Worm (Caenorhabditis elegans) whole organism, L4/young adult: ENCODE results near the gene K10D6.3.

Experiments used
- W03F9.2 ChIP-seq: fragments of 150-350 bp; optimal IDR thresholded peaks from 2 replicates; lab custom pipeline; 2014; ENCODE audit warnings: missing biosample characterization, missing genetic modification characterization
- dao-5 ChIP-seq: sonication (generic microtip); optimal IDR thresholded peaks from 2 replicates; lab custom pipeline; 2016; ENCODE audit warnings: missing genotype, missing genetic modification characterization, moderate library complexity, missing compliant biosample characterization
- him-1 ChIP-seq: sonication (generic microtip); optimal IDR thresholded peaks from 2 replicates; lab custom pipeline; 2016; ENCODE audit warnings: missing genotype, missing genetic modification reagents, missing genetic modification characterization, missing compliant biosample characterization

The K10D6.3 gene

ce11 chrV:11200316-11200715 lies at the start of gene K10D6.3:
Gene K10D6.3 (plus strand): TSS chrV:11200616.
- TF ChIP-seq W03F9.2 (tag; lab: Kevin White, UChicago) (no peak), dao-5 (tag; lab: Kevin White, UChicago) (no peak), him-1 (tag; lab: Kevin White, UChicago) (no peak)

- TF ChIP-seq dao-5 (tag; lab: Kevin White, UChicago) (no peak), him-1 (tag; lab: Kevin White, UChicago) (no peak), W03F9.2 (tag; lab: Kevin White, UChicago) (no peak)
Observed at ce11 chrV:11152333-11152732, 48.1 kb upstream of the K10D6.3 start, which contains the start of gene srg-39. Gene srg-39 (minus strand): TSS chrV:11152433.

- TF ChIP-seq W03F9.2 (tag; lab: Kevin White, UChicago) (no peak), him-1 (tag; lab: Kevin White, UChicago) (no peak), dao-5 (tag; lab: Kevin White, UChicago) (no peak)
Observed at ce11 chrV:11155553-11155952, 44.9 kb upstream of the K10D6.3 start, which contains the start of gene srg-38. Gene srg-38 (minus strand): TSS chrV:11155653.

DNA sequence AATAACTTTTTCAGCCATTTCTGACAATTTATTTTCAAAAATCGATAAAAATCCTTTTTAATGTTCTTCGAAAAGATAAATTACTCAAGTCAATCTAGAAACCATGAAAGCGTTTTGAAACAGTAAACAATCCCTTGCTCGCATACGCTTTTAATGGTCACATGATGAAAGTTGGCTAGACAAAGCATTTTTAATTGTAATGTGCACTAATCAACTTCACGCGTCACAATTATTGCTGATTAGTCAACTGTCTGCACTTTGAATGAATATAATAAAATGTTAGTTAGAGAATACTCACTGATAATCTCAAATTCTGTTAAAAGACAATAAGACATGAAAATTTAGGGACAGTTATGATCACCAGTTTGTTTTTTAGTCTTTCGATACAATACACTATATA lies 43.8 kb upstream of the K10D6.3 start:
- TF ChIP-seq W03F9.2 (tag; lab: Kevin White, UChicago) (no peak), dao-5 (tag; lab: Kevin White, UChicago) (no peak), him-1 (tag; lab: Kevin White, UChicago) (no peak)

ce11 chrV:11157947-11158346 lies 42.5 kb upstream of the K10D6.3 start, which contains the start of gene srg-42:
Gene srg-42 (minus strand): TSS chrV:11158047.
- TF ChIP-seq him-1 (tag; lab: Kevin White, UChicago) (no peak), W03F9.2 (tag; lab: Kevin White, UChicago) (no peak), dao-5 (tag; lab: Kevin White, UChicago) (no peak)

DNA sequence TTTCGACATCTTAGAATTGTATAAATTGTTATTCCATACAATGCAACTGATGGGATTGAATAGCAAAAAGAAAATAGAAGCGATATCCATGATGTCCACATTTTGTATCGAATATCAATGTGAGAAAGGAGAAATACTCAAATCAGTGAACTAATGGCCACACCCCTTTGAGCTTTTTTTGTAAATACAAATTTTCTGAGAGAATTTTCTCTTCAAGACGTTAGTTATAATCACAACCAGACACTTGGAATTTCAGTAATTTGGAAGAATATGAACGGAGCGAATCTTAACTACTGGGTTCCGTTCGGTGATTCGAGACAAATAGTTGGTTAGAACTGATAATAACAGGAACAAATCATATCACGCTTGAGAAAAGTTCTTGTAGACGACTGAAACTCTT lies 38.6 kb upstream of the K10D6.3 start, which contains the start of gene srg-41:
Gene srg-41 (minus strand): TSS at position 101 of the 400 bp plus-strand sequence.
- TF ChIP-seq dao-5 (tag; lab: Kevin White, UChicago) (no peak), W03F9.2 (tag; lab: Kevin White, UChicago) (no peak), him-1 (tag; lab: Kevin White, UChicago) (no peak)

- TF ChIP-seq W03F9.2 (tag; lab: Kevin White, UChicago) (no peak), dao-5 (tag; lab: Kevin White, UChicago) (no peak), him-1 (tag; lab: Kevin White, UChicago) (no peak)
Observed at ce11 chrV:11164475-11164874, 35.9 kb upstream of the K10D6.3 start, which contains the start of gene srg-40. Gene srg-40 (minus strand): TSS chrV:11164575.

- TF ChIP-seq W03F9.2 (tag; lab: Kevin White, UChicago) (no peak), dao-5 (tag; lab: Kevin White, UChicago) (no peak), him-1 (tag; lab: Kevin White, UChicago) (no peak)
Observed at ce11 chrV:11167745-11168144, 32.7 kb upstream of the K10D6.3 start.

- no peak for TF ChIP-seq W03F9.2 (tag; lab: Kevin White, UChicago)
- TF ChIP-seq dao-5 (tag; lab: Kevin White, UChicago): no peak
- TF ChIP-seq him-1 (tag; lab: Kevin White, UChicago): no peak
Observed at ce11 chrV:11170564-11171329, 29.7 kb upstream of the K10D6.3 start.

ce11 chrV:11171906-11172305 lies 28.5 kb upstream of the K10D6.3 start, which contains the start of gene T19C4.5:
Gene T19C4.5 (plus strand): TSS chrV:11172213.
- TF ChIP-seq him-1 (tag; lab: Kevin White, UChicago): no peak
- TF ChIP-seq dao-5 (tag; lab: Kevin White, UChicago): no peak
- TF ChIP-seq W03F9.2 (tag; lab: Kevin White, UChicago): no peak

DNA sequence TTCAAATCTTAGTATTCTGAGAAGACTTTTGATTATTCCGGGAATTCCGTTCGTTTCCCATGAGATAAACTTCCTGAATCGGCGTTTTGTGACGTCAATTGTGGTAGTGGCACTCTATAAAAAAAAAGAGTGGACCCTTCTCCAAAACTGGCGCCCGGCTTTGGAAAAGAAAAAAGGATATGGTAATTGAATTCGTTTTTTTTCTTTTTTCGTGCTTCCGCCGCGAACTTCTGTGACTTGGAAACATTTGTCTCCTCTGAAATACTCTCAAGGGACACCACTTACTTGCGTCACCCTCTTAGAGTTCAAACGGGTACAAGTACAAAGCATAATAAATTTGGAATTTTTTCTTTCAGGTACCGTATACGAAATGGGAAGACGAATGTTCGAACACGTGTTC lies 27.7 kb upstream of the K10D6.3 start:
- TF ChIP-seq him-1 (tag; lab: Kevin White, UChicago) (no peak), W03F9.2 (tag; lab: Kevin White, UChicago) (no peak), dao-5 (tag; lab: Kevin White, UChicago) (no peak)

ce11 chrV:11174663-11175062 lies 25.8 kb upstream of the K10D6.3 start:
- TF ChIP-seq dao-5 (tag; lab: Kevin White, UChicago) (no peak), him-1 (tag; lab: Kevin White, UChicago) (no peak), W03F9.2 (tag; lab: Kevin White, UChicago) (no peak)

- TF ChIP-seq him-1 (tag; lab: Kevin White, UChicago) (no peak), W03F9.2 (tag; lab: Kevin White, UChicago) (no peak), dao-5 (tag; lab: Kevin White, UChicago) (no peak)
Observed at ce11 chrV:11177577-11177976, 22.8 kb upstream of the K10D6.3 start, which contains the start of gene gpa-1. Gene gpa-1 (minus strand): TSS chrV:11177677.
